Worm (Caenorhabditis elegans) whole organism, late embryonic: ENCODE data around the gene F26D2.13.

Source experiments
- C08G9.2 ChIP-seq: sonication (generic microtip); optimal IDR thresholded peaks from 2 replicates; lab custom pipeline; 2016; ENCODE audit warnings: mild to moderate bottlenecking, missing genetic modification characterization, moderate library complexity, missing compliant biosample characterization
- C38D4.7 ChIP-seq: fragments of 200-800 bp; sonication (Bioruptor generic); optimal IDR thresholded peaks from 2 replicates; lab custom pipeline; 2018; ENCODE audit warnings: mild to moderate bottlenecking, missing genetic modification characterization, moderate library complexity, missing compliant biosample characterization
- F13H6.1 ChIP-seq: sonication (generic microtip); optimal IDR thresholded peaks from 2 replicates; lab custom pipeline; 2016; ENCODE audit warnings: missing genetic modification characterization, missing compliant biosample characterization
- T23F11.4 ChIP-seq: fragments of 200-800 bp; sonication (Bioruptor generic); optimal IDR thresholded peaks from 2 replicates; lab custom pipeline; 2018; ENCODE audit warnings: mild to moderate bottlenecking, missing genetic modification characterization, missing compliant biosample characterization
- Y22D7AL.16 ChIP-seq: sonication (generic microtip); optimal IDR thresholded peaks from 2 replicates; lab custom pipeline; 2016; ENCODE audit warnings: missing genetic modification characterization, missing compliant biosample characterization
- ahr-1 ChIP-seq: sonication (generic microtip); optimal IDR thresholded peaks from 2 replicates; lab custom pipeline; 2016; ENCODE audit warnings: missing genetic modification characterization, missing compliant biosample characterization
- ceh-14 ChIP-seq: sonication (generic microtip); optimal IDR thresholded peaks from 2 replicates; lab custom pipeline; 2016; ENCODE audit warnings: missing genotype, missing genetic modification characterization, missing compliant biosample characterization
- ceh-18 ChIP-seq: sonication (generic microtip); optimal IDR thresholded peaks from 2 replicates; lab custom pipeline; 2016; ENCODE audit warnings: missing genetic modification characterization, missing compliant biosample characterization
- ceh-22 ChIP-seq: sonication (generic microtip); optimal IDR thresholded peaks from 2 replicates; lab custom pipeline; 2017; ENCODE audit warnings: missing biosample characterization, missing genetic modification characterization
- ceh-24 ChIP-seq: sonication (generic microtip); optimal IDR thresholded peaks from 2 replicates; lab custom pipeline; 2016; ENCODE audit warnings: mild to moderate bottlenecking, missing genetic modification characterization, missing compliant biosample characterization
- ceh-30 ChIP-seq: fragments of 150-350 bp; optimal IDR thresholded peaks from 2 replicates; lab custom pipeline; 2014; ENCODE audit warnings: missing biosample characterization, missing genetic modification characterization
- ceh-31 ChIP-seq: sonication (generic microtip); optimal IDR thresholded peaks from 2 replicates; lab custom pipeline; 2016; ENCODE audit warnings: missing genetic modification characterization, missing compliant biosample characterization
- ceh-34 ChIP-seq: sonication (generic microtip); optimal IDR thresholded peaks from 2 replicates; lab custom pipeline; 2016; ENCODE audit warnings: mild to moderate bottlenecking, missing genetic modification characterization, missing compliant biosample characterization
- ceh-48 ChIP-seq: sonication (generic microtip); optimal IDR thresholded peaks from 2 replicates; lab custom pipeline; 2016; ENCODE audit warnings: missing genetic modification characterization, inconsistent platforms, missing compliant biosample characterization
- elt-2 ChIP-seq: sonication (generic microtip); optimal IDR thresholded peaks from 2 replicates; lab custom pipeline; 2016; ENCODE audit warnings: missing genetic modification reagents, missing genetic modification characterization, missing compliant biosample characterization
- elt-4 ChIP-seq: sonication (generic microtip); optimal IDR thresholded peaks from 2 replicates; lab custom pipeline; 2016; ENCODE audit warnings: missing genetic modification characterization, missing compliant biosample characterization
- eyg-1 ChIP-seq: sonication (generic microtip); optimal IDR thresholded peaks from 2 replicates; lab custom pipeline; 2016; ENCODE audit warnings: missing genotype, missing genetic modification characterization, missing compliant biosample characterization
- fax-1 ChIP-seq: sonication (generic microtip); optimal IDR thresholded peaks from 2 replicates; lab custom pipeline; 2016; ENCODE audit warnings: missing genotype, missing genetic modification characterization, missing compliant biosample characterization
- fkh-6 ChIP-seq: sonication (generic microtip); optimal IDR thresholded peaks from 2 replicates; lab custom pipeline; 2016; ENCODE audit warnings: missing genetic modification characterization, missing compliant biosample characterization
- hlh-6 ChIP-seq: sonication (generic microtip); optimal IDR thresholded peaks from 2 replicates; lab custom pipeline; 2016; ENCODE audit warnings: missing genotype, missing genetic modification characterization, missing compliant biosample characterization
- lim-6 ChIP-seq: sonication (generic microtip); optimal IDR thresholded peaks from 2 replicates; lab custom pipeline; 2016; ENCODE audit warnings: missing genetic modification characterization, missing compliant biosample characterization
- lin-11 ChIP-seq: fragments of 200-800 bp; sonication (Bioruptor generic); optimal IDR thresholded peaks from 2 replicates; lab custom pipeline; 2018; ENCODE audit warnings: mild to moderate bottlenecking, missing genetic modification characterization, missing compliant biosample characterization
- nhr-232 ChIP-seq: sonication (generic microtip); optimal IDR thresholded peaks from 2 replicates; lab custom pipeline; 2016; ENCODE audit warnings: missing genetic modification characterization, missing compliant biosample characterization
- odd-2 ChIP-seq: sonication (generic microtip); optimal IDR thresholded peaks from 2 replicates; lab custom pipeline; 2017; ENCODE audit warnings: antibody characterized with exemption, mild to moderate bottlenecking, missing genetic modification characterization, missing compliant biosample characterization
- pax-1 ChIP-seq: fragments of 150-350 bp; optimal IDR thresholded peaks from 2 replicates; lab custom pipeline; 2014; ENCODE audit warnings: missing biosample characterization, missing genetic modification characterization
- pha-4 ChIP-seq: fragments of 150-350 bp; optimal IDR thresholded peaks from 2 replicates; lab custom pipeline; 2018; ENCODE audit warnings: missing biosample characterization, missing genetic modification reagents, missing genetic modification characterization
- pqm-1 ChIP-seq: sonication (generic microtip); optimal IDR thresholded peaks from 2 replicates; lab custom pipeline; 2016; ENCODE audit warnings: missing genetic modification characterization, missing compliant biosample characterization
- ref-2 ChIP-seq: sonication (generic microtip); optimal IDR thresholded peaks from 2 replicates; lab custom pipeline; 2016; ENCODE audit warnings: missing genetic modification characterization, missing compliant biosample characterization
- rnt-1 ChIP-seq: sonication (generic microtip); optimal IDR thresholded peaks from 2 replicates; lab custom pipeline; 2016; ENCODE audit warnings: missing genetic modification characterization, missing compliant biosample characterization
- sox-4 ChIP-seq: sonication (generic microtip); optimal IDR thresholded peaks from 2 replicates; lab custom pipeline; 2017; ENCODE audit warnings: mild to moderate bottlenecking, missing genetic modification characterization, inconsistent platforms, missing compliant biosample characterization
- tbx-7 ChIP-seq: sonication (generic microtip); optimal IDR thresholded peaks from 2 replicates; lab custom pipeline; 2016; ENCODE audit warnings: missing genotype, missing genetic modification characterization, missing compliant biosample characterization
- unc-3 ChIP-seq, 2 experiments: fragments of 200-800 bp in 1 of 2; sonication (Bioruptor generic) in 1 of 2; sonication (generic microtip) in 1 of 2; conservative IDR thresholded peaks in 1 of 2; optimal IDR thresholded peaks in 1 of 2; 2 replicates each; pipeline versions ENCODE4 v1.3.6 to Lab custom; 2016 to 2022; ENCODE audit warnings: missing compliant biosample characterization in 2 of 2, missing genetic modification characterization in 2 of 2, missing genetic modification reagents in 1 of 2
- unc-55 ChIP-seq: sonication (generic microtip); optimal IDR thresholded peaks from 2 replicates; lab custom pipeline; 2017; ENCODE audit warnings: missing biosample characterization, missing genetic modification reagents, missing genetic modification characterization

Gene F26D2.13

DNA sequence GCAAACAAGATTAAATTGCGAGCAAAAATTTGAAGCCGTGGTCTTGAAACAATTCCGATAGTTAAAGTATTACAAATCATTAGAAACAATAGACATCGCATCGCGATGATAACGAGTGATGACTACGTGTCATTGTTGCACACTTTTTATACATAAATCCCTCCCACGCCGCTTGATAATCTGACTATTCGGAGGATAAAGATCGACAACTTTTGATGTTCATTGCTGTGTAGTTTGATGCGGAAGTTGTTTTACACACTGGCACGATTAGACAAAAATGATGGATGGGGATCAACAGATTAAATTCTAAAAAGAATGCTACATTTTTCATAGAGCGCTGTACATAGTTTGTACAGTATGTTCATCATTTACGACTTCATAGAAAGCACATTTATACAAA lies 43.9 kb upstream of the F26D2.13 start, which contains the start of gene T08G3.11:
T08G3.11 (minus strand) TSS at position 101 of the 400 bp plus-strand sequence.
- no peak for TF ChIP-seq ceh-18 (tag; lab: Kevin White, UChicago)
- no peak for TF ChIP-seq pha-4 (tag; lab: Kevin White, UChicago)
- TF ChIP-seq Y22D7AL.16 (tag; lab: Kevin White, UChicago), result no peak
- no peak for TF ChIP-seq lim-6 (tag; lab: Kevin White, UChicago)
- no peak for TF ChIP-seq ceh-24
- TF ChIP-seq ceh-34, result no peak
- no peak for TF ChIP-seq fax-1
- TF ChIP-seq T23F11.4 (GFP tag; lab: Kevin White, UChicago), result no peak
- no peak for TF ChIP-seq odd-2
- TF ChIP-seq sox-4 (tag; lab: Kevin White, UChicago), result no peak
- no peak for TF ChIP-seq nhr-232
- TF ChIP-seq C38D4.7 (GFP tag; lab: Kevin White, UChicago), result no peak
- TF ChIP-seq rnt-1 (tag; lab: Kevin White, UChicago), result no peak
- no peak for TF ChIP-seq fkh-6 (tag; lab: Kevin White, UChicago)

DNA sequence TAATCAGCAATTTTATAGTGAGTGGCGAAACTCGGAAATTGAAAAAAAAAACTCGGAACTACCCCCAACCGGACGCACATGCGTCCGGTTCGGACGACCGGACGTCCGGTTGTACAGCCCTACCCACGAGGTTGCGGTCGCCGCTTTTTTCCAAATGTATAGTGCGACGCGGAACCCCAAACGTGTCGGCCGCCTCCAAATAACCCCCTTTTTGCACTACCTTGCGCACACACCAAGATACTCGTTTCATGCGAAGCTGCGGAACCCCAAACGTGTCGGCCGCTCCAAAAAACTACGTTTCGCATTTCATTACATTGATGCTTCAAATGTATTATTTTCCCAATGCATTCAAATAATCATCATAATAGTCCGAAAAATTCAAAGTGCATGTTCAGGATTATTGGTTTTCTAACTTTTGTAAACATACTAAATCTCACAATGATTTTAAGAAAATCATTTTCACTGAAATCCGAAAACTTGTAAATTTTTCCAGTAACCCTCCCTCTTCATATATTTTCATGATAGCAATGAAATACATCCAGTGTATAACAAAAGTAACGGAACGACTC lies 36.7 kb upstream of the F26D2.13 start, which contains the start of gene srw-35:
srw-35 (plus strand) TSS at position 519 of the 569 bp plus-strand sequence.
- no peak for TF ChIP-seq ceh-22 (tag; lab: Kevin White, UChicago)
- no peak for TF ChIP-seq pqm-1
- TF ChIP-seq T23F11.4 (GFP tag; lab: Kevin White, UChicago), result no peak
- TF ChIP-seq unc-55 (GFP tag; lab: Kevin White, UChicago), result no peak
- no peak for TF ChIP-seq fax-1
- TF ChIP-seq ceh-31 (tag; lab: Kevin White, UChicago), result no peak
- TF ChIP-seq elt-2 (tag; lab: Kevin White, UChicago), result no peak
- no peak for TF ChIP-seq eyg-1 (tag; lab: Kevin White, UChicago)

DNA sequence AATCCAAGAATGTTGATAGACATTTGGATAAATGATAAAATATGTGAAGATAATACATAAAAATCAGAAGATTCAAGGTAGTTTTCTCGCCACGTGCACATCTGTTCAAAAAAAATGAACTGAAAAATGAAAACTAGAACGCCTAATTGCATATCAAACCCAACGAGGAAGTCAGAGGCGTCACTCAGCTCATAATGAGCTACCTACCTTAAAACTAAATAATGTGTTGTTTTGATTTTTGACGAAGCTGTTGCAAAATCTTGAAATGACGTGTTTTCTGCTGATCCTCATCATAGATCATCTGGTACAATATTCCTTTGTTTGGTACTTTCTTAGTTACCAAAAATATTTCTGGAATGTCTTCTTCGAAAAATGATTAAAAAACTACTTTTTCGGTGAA lies 35.5 kb upstream of the F26D2.13 start, which contains the start of gene srh-138:
srh-138 (minus strand) TSS at position 101 of the 400 bp plus-strand sequence.
- TF ChIP-seq pha-4 (tag; lab: Kevin White, UChicago) (no peak), ceh-48 (tag; lab: Kevin White, UChicago) (no peak), ceh-30 (tag; lab: Kevin White, UChicago) (no peak), unc-3 (GFP tag; conservative IDR thresholded peaks at IDR 0.05; lab: Robert Waterston, UW) (no peak), unc-3 (tag; optimal IDR thresholded peaks at IDR 0.05; lab: Kevin White, UChicago) (no peak), pqm-1 (no peak), tbx-7 (tag; lab: Kevin White, UChicago) (no peak), T23F11.4 (GFP tag; lab: Kevin White, UChicago) (no peak), odd-2 (no peak), F13H6.1 (tag; lab: Kevin White, UChicago) (no peak), pax-1 (tag; lab: Kevin White, UChicago) (no peak), ahr-1 (tag; lab: Kevin White, UChicago) (no peak), Y22D7AL.16 (tag; lab: Kevin White, UChicago) (no peak)

DNA sequence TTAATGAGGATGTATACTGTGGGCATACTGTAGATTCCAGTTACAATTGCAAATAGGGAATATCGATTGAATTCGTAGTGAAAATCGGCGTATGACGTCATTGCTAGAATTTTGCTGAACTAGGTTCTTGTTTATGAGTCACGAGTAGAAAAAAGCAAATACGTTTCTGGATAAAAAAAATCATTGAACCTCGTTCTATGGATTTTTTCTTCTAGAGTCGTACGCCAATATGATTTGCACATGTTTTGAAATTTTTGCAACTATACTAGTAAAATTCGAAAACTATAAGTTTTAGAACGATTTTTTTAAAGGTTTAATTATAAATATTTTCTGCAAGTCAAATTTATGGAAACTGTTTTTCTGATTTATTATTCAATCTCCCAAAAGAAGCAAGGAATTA lies 32.4 kb upstream of the F26D2.13 start, which contains the start of gene sru-44:
sru-44 (minus strand) TSS at position 101 of the 400 bp plus-strand sequence.
- TF ChIP-seq rnt-1 (tag; lab: Kevin White, UChicago) (no peak), lin-11 (tag; lab: Kevin White, UChicago) (no peak), pax-1 (tag; lab: Kevin White, UChicago) (no peak), elt-4 (tag; lab: Kevin White, UChicago) (no peak), ceh-48 (tag; lab: Kevin White, UChicago) (no peak), hlh-6 (no peak), ceh-14 (no peak), ref-2 (tag; lab: Kevin White, UChicago) (no peak), ceh-22 (tag; lab: Kevin White, UChicago) (no peak)
- TF ChIP-seq, all 69 proteins: peak for 0

DNA sequence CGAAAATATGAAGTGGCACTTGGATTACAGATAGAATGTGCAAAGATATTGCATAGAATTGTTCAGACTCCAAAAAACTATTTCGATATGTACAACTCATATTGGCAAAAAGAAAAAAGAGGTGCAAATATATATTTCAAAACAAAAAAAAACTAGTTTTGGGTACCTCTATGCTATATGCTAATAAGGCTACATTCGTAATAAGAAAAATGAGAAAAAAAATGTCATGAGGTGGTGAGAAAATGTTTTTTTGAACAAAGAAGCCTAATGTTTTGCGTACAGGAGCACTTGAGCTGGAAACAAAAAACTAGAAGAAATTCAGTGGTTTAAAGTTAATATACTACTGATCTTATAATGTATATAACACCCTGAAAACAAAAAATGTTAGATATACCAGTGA lies 25.5 kb upstream of the F26D2.13 start, which contains the start of gene srh-142:
srh-142 (minus strand) TSS at position 101 of the 400 bp plus-strand sequence.
- TF ChIP-seq C08G9.2 (tag; lab: Kevin White, UChicago), result no peak
- TF ChIP-seq hlh-6, result no peak
